Worm (Caenorhabditis elegans) whole organism, L3 larva: ENCODE results near the gene T13F3.6.

Experiments
- ZK546.5 ChIP-seq: sonication (generic microtip); optimal IDR thresholded peaks from 2 replicates; lab custom pipeline; 2017; ENCODE audit warnings: missing biosample characterization, missing genetic modification characterization
- aly-2 ChIP-seq: fragments of 150-350 bp; optimal IDR thresholded peaks from 2 replicates; lab custom pipeline; 2014; ENCODE audit warnings: missing biosample characterization, missing genetic modification characterization
- ama-1 ChIP-seq: fragments of 150-350 bp; optimal IDR thresholded peaks from 2 replicates; lab custom pipeline; 2018
- ceh-16 ChIP-seq: sonication (generic microtip); optimal IDR thresholded peaks from 2 replicates; lab custom pipeline; 2017; ENCODE audit warnings: missing biosample characterization, missing genetic modification characterization
- ceh-28 ChIP-seq: fragments of 150-350 bp; optimal IDR thresholded peaks from 2 replicates; lab custom pipeline; 2014; ENCODE audit warnings: missing biosample characterization, missing genetic modification reagents, missing genetic modification characterization
- ceh-82 ChIP-seq: fragments of 150-350 bp; optimal IDR thresholded peaks from 2 replicates; lab custom pipeline; 2014; ENCODE audit warnings: missing biosample characterization, missing genetic modification characterization
- ceh-9 ChIP-seq: sonication (generic microtip); optimal IDR thresholded peaks from 2 replicates; lab custom pipeline; 2018; ENCODE audit warnings: missing biosample characterization, missing genetic modification characterization
- egl-27 ChIP-seq: sonication (generic microtip); optimal IDR thresholded peaks from 4 replicates; lab custom pipeline; 2017; ENCODE audit warnings: missing biosample characterization, missing genetic modification reagents, missing genetic modification characterization
- egl-5 ChIP-seq: fragments of 150-350 bp; optimal IDR thresholded peaks from 2 replicates; lab custom pipeline; 2017; ENCODE audit warnings: missing biosample characterization, missing genetic modification reagents, missing genetic modification characterization, inconsistent platforms
- elt-1 ChIP-seq: fragments of 150-350 bp; optimal IDR thresholded peaks from 2 replicates; lab custom pipeline; 2014; ENCODE audit warnings: missing biosample characterization, missing genetic modification characterization
- elt-3 ChIP-seq, 3 experiments: fragments of 150-350 bp in 1 of 3; sonication (generic microtip) in 2 of 3; optimal IDR thresholded peaks; 2 replicates in 2 of 3; 4 replicates in 1 of 3; lab custom pipeline; 2014 to 2017; ENCODE audit warnings: missing biosample characterization in 3 of 3, missing genetic modification characterization in 3 of 3
- eor-1 ChIP-seq, 2 experiments: fragments of 150-350 bp; optimal IDR thresholded peaks; 2 replicates each; lab custom pipeline; 2014 to 2018; ENCODE audit warnings: missing biosample characterization in 2 of 2, missing genetic modification characterization in 2 of 2
- fkh-10 ChIP-seq: sonication (generic microtip); optimal IDR thresholded peaks from 2 replicates; lab custom pipeline; 2017; ENCODE audit warnings: missing biosample characterization, missing genetic modification reagents, missing genetic modification characterization
- fkh-2 ChIP-seq: fragments of 150-350 bp; optimal IDR thresholded peaks from 2 replicates; lab custom pipeline; 2014; ENCODE audit warnings: missing biosample characterization, missing genetic modification reagents, missing genetic modification characterization
- hmg-11 ChIP-seq: sonication (generic microtip); optimal IDR thresholded peaks from 2 replicates; lab custom pipeline; 2016; ENCODE audit warnings: missing genetic modification characterization, missing compliant biosample characterization
- lsy-12 ChIP-seq: sonication (generic microtip); optimal IDR thresholded peaks from 2 replicates; lab custom pipeline; 2016; ENCODE audit warnings: mild to moderate bottlenecking, missing genetic modification characterization, missing compliant biosample characterization
- mml-1 ChIP-seq: fragments of 150-350 bp; sonication (generic microtip); optimal IDR thresholded peaks from 3 replicates; lab custom pipeline; 2014; ENCODE audit warnings: missing biosample characterization, missing genetic modification characterization
- nhr-12 ChIP-seq: fragments of 150-350 bp; optimal IDR thresholded peaks from 2 replicates; lab custom pipeline; 2014; ENCODE audit warnings: missing biosample characterization, missing genetic modification characterization
- nhr-23 ChIP-seq: fragments of 150-350 bp; optimal IDR thresholded peaks from 2 replicates; lab custom pipeline; 2014; ENCODE audit warnings: missing biosample characterization, missing genetic modification reagents, missing genetic modification characterization
- nhr-28 ChIP-seq: fragments of 150-350 bp; optimal IDR thresholded peaks from 2 replicates; lab custom pipeline; 2014; ENCODE audit warnings: missing biosample characterization, missing genetic modification characterization
- nhr-43 ChIP-seq: sonication (generic microtip); optimal IDR thresholded peaks from 2 replicates; lab custom pipeline; 2016; ENCODE audit warnings: mild to moderate bottlenecking, missing genetic modification characterization, missing compliant biosample characterization; ENCODE audit not compliant: poor library complexity, severe bottlenecking
- nhr-67 ChIP-seq: fragments of 150-350 bp; optimal IDR thresholded peaks from 2 replicates; lab custom pipeline; 2014; ENCODE audit warnings: missing biosample characterization, missing genetic modification characterization
- nhr-76 ChIP-seq: fragments of 150-350 bp; sonication (generic microtip); optimal IDR thresholded peaks from 5 replicates; lab custom pipeline; 2014; ENCODE audit warnings: missing biosample characterization, missing genetic modification characterization
- nhr-77 ChIP-seq: fragments of 150-350 bp; optimal IDR thresholded peaks from 2 replicates; lab custom pipeline; 2014; ENCODE audit warnings: missing biosample characterization, missing genetic modification characterization
- pha-4 ChIP-seq: fragments of 150-350 bp; optimal IDR thresholded peaks from 2 replicates; lab custom pipeline; 2014; ENCODE audit warnings: missing biosample characterization, missing genetic modification reagents, missing genetic modification characterization
- pqm-1 ChIP-seq: fragments of 150-350 bp; optimal IDR thresholded peaks from 2 replicates; lab custom pipeline; 2017; ENCODE audit warnings: missing biosample characterization, missing genetic modification characterization, inconsistent platforms
- sea-2 ChIP-seq: fragments of 150-350 bp; sonication (generic microtip); optimal IDR thresholded peaks from 4 replicates; lab custom pipeline; 2014; ENCODE audit warnings: missing biosample characterization, missing genetic modification reagents, missing genetic modification characterization
- skn-1 ChIP-seq: fragments of 150-350 bp; optimal IDR thresholded peaks from 2 replicates; lab custom pipeline; 2014; ENCODE audit warnings: missing biosample characterization, missing genetic modification characterization
- tbx-2 ChIP-seq: sonication (generic microtip); optimal IDR thresholded peaks from 2 replicates; lab custom pipeline; 2016; ENCODE audit warnings: mild to moderate bottlenecking, missing genetic modification characterization, missing compliant biosample characterization
- unc-62 ChIP-seq: fragments of 150-350 bp; sonication (generic microtip); optimal IDR thresholded peaks from 4 replicates; lab custom pipeline; 2014; ENCODE audit warnings: missing biosample characterization, missing genetic modification reagents, missing genetic modification characterization
- zag-1 ChIP-seq: fragments of 150-350 bp; optimal IDR thresholded peaks from 2 replicates; lab custom pipeline; 2014; ENCODE audit warnings: missing biosample characterization, missing genetic modification characterization
- ztf-11 ChIP-seq: fragments of 150-350 bp; optimal IDR thresholded peaks from 2 replicates; lab custom pipeline; 2014; ENCODE audit warnings: missing biosample characterization, missing genetic modification characterization

Gene T13F3.6

ce11 chrV:16249105-16249504, 21.9 kb downstream of the T13F3.6 start:
- no peak for TF ChIP-seq unc-62 (GFP tag; lab: Kevin White, UChicago)
- TF ChIP-seq hmg-11 (tag; lab: Kevin White, UChicago): no peak
- no peak for TF ChIP-seq nhr-76
- no peak for TF ChIP-seq nhr-43 (tag; lab: Kevin White, UChicago)
- TF ChIP-seq nhr-23 (tag; lab: Kevin White, UChicago): no peak
- no peak for TF ChIP-seq pha-4 (tag; lab: Kevin White, UChicago)
- no peak for TF ChIP-seq pqm-1 (tag; lab: Kevin White, UChicago)
- no peak for TF ChIP-seq egl-27
- TF ChIP-seq skn-1: no peak
- TF ChIP-seq ama-1 (lab: Kevin White, UChicago): no peak
- TF ChIP-seq elt-1: no peak
- TF ChIP-seq ceh-82 (tag; lab: Kevin White, UChicago): no peak
- no peak for TF ChIP-seq zag-1 (tag; lab: Kevin White, UChicago)
- no peak for TF ChIP-seq ztf-11 (tag; lab: Kevin White, UChicago)
- no peak for TF ChIP-seq ceh-16 (tag; lab: Kevin White, UChicago)
- no peak for TF ChIP-seq ceh-9 (tag; lab: Kevin White, UChicago)
- TF ChIP-seq mml-1 (tag; lab: Kevin White, UChicago): no peak

- TF ChIP-seq nhr-67: no peak
- TF ChIP-seq lsy-12: no peak
- no peak for TF ChIP-seq mml-1 (tag; lab: Kevin White, UChicago)
- no peak for TF ChIP-seq nhr-43 (tag; lab: Kevin White, UChicago)
- no peak for TF ChIP-seq elt-1
- no peak for TF ChIP-seq hmg-11 (tag; lab: Kevin White, UChicago)
- no peak for TF ChIP-seq fkh-10 (GFP tag; lab: Kevin White, UChicago)
- no peak for TF ChIP-seq ztf-11 (tag; lab: Kevin White, UChicago)
- TF ChIP-seq nhr-12 (tag; lab: Kevin White, UChicago): no peak
Observed at ce11 chrV:16246579-16246978, 24.4 kb downstream of the T13F3.6 start, which contains the start of gene srh-95. Gene srh-95 (plus strand): TSS chrV:16246879.

- no peak for TF ChIP-seq nhr-28
Observed at ce11 chrV:16244078-16244477, 26.9 kb downstream of the T13F3.6 start, which contains the start of gene srh-104. Gene srh-104 (minus strand): TSS chrV:16244178.

ce11 chrV:16237223-16237622, 33.8 kb downstream of the T13F3.6 start, which contains the start of gene F21H7.5:
Gene F21H7.5 (plus strand): TSS chrV:16237523.
- TF ChIP-seq ztf-11 (tag; lab: Kevin White, UChicago): no peak
- no peak for TF ChIP-seq aly-2 (tag; lab: Kevin White, UChicago)
- TF ChIP-seq eor-1 (tag; optimal IDR thresholded peaks at IDR 0.05; lab: Kevin White, UChicago): no peak
- no peak for TF ChIP-seq ceh-28 (tag; lab: Kevin White, UChicago)
- no peak for TF ChIP-seq ZK546.5 (tag; lab: Kevin White, UChicago)
- no peak for TF ChIP-seq ama-1 (lab: Kevin White, UChicago)
- no peak for TF ChIP-seq mml-1 (tag; lab: Kevin White, UChicago)
- TF ChIP-seq nhr-77 (tag; lab: Kevin White, UChicago): no peak

- TF ChIP-seq fkh-2 (tag; lab: Kevin White, UChicago) (no peak), egl-27 (no peak), elt-3 (tag; optimal IDR thresholded peaks at IDR 0.05; lab: Kevin White, UChicago) (no peak), egl-5 (tag; lab: Kevin White, UChicago) (no peak), ztf-11 (tag; lab: Kevin White, UChicago) (no peak), pha-4 (tag; lab: Kevin White, UChicago) (no peak), nhr-28 (no peak), ama-1 (lab: Kevin White, UChicago) (no peak), unc-62 (GFP tag; lab: Kevin White, UChicago) (no peak), ceh-16 (tag; lab: Kevin White, UChicago) (no peak), skn-1 (no peak), sea-2 (GFP tag; lab: Kevin White, UChicago) (no peak), tbx-2 (no peak), eor-1 (tag; optimal IDR thresholded peaks at IDR 0.05; lab: Kevin White, UChicago) (no peak)
Observed at ce11 chrV:16235647-16236046, 35.4 kb downstream of the T13F3.6 start, which contains the start of gene srh-98. Gene srh-98 (minus strand): TSS chrV:16235747.
